Fruit fly (Drosophila melanogaster): ENCODE measurements around the gene CG13282.
A peak's percentile ranks its signal among the peaks of the same experiment; 100 is the strongest.

DNA sequence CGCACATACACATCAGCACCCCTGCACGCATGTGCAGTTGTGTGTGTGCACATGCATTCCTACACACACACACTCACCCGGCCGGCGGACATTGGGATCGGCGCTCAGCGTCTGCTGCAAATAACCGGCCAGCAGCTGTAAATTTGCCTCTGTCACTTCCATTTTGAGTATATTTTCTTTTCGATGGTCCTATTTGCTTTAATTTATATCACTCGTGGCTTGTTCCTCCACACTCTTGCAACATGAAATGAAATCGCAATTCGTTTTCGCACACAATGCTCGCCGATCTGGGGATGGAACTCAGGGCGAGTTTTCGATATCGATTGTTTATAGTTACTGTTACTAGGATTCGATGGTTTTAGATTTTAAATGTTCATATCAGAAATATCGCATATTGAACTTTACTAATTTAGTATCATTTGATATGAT is 9.4 kb downstream of the CG13282 start, which contains the start of gene Cse1:
- no peak for TF ChIP-seq cic (GFP tag; optimal IDR thresholded peaks at IDR 0.05)
- TF ChIP-seq Hr96 (GFP tag; optimal IDR thresholded peaks at IDR 0.05): no peak
- TF ChIP-seq CG7101 (tag; optimal IDR thresholded peaks at IDR 0.05): no peak
- TF ChIP-seq kay (GFP tag; ENCODE audit: borderline replicate concordance): no peak
- TF ChIP-seq Mnt (GFP tag; optimal IDR thresholded peaks at IDR 0.05): peak; percentile 53
- TF ChIP-seq CG14711 (tag; optimal IDR thresholded peaks at IDR 0.05): no peak
- TF ChIP-seq ovo (GFP tag; optimal IDR thresholded peaks at IDR 0.05): no peak
- TF ChIP-seq CG7045 (GFP tag; optimal IDR thresholded peaks at IDR 0.05): no peak
- no peak for TF ChIP-seq CG33017 (tag; optimal IDR thresholded peaks at IDR 0.05)
- TF ChIP-seq tj (GFP tag; optimal IDR thresholded peaks at IDR 0.05): no peak
- peak; percentile 7 for TF ChIP-seq CG11617 (GFP tag; optimal IDR thresholded peaks at IDR 0.05)
- TF ChIP-seq pad (GFP tag; optimal IDR thresholded peaks at IDR 0.05): no peak
- TF ChIP-seq CG5204 (GFP tag; optimal IDR thresholded peaks at IDR 0.05): no peak

All from whole organism, adult.